Worm (Caenorhabditis elegans) whole organism, young adult: ENCODE measurements around the gene Y44A6D.7.

Source experiments
- B0336.3 ChIP-seq: fragments of 200-800 bp; sonication (Bioruptor generic); IDR thresholded peaks from 2 replicates; pipeline ENCODE4 v1.3.6; 2022; ENCODE audit warnings: missing genetic modification characterization, missing compliant biosample characterization
- C06A6.2 ChIP-seq: fragments of 200-800 bp; sonication (Bioruptor generic); conservative IDR thresholded peaks from 2 replicates; pipeline ENCODE4 v1.3.6; 2022; ENCODE audit warnings: missing genetic modification characterization, missing compliant biosample characterization
- F23B12.7 ChIP-seq: sonication (generic microtip); optimal IDR thresholded peaks from 2 replicates; lab custom pipeline; 2017; ENCODE audit warnings: missing genetic modification characterization, mild to moderate bottlenecking, missing compliant biosample characterization, antibody characterized with exemption, moderate library complexity; ENCODE audit not compliant: insufficient read depth
- F52B5.7 ChIP-seq: sonication (generic microtip); optimal IDR thresholded peaks from 2 replicates; lab custom pipeline; 2016; ENCODE audit warnings: mild to moderate bottlenecking, missing genetic modification characterization, missing compliant biosample characterization
- F57C9.4 ChIP-seq: sonication (generic microtip); optimal IDR thresholded peaks from 2 replicates; lab custom pipeline; 2017; ENCODE audit warnings: mild to moderate bottlenecking, missing genetic modification characterization, missing compliant biosample characterization
- K12H6.12 ChIP-seq: fragments of 200-800 bp; sonication (Bioruptor generic); optimal IDR thresholded peaks from 2 replicates; lab custom pipeline; 2018; ENCODE audit warnings: mild to moderate bottlenecking, missing genetic modification characterization, missing compliant biosample characterization
- T07F8.4 ChIP-seq: sonication (generic microtip); optimal IDR thresholded peaks from 2 replicates; lab custom pipeline; 2016; ENCODE audit warnings: mild to moderate bottlenecking, missing genetic modification characterization, moderate library complexity, missing compliant biosample characterization
- Y53G8AR.9 ChIP-seq: fragments of 200-800 bp; sonication (Bioruptor generic); conservative IDR thresholded peaks from 2 replicates; pipeline ENCODE4 v1.3.6; 2022; ENCODE audit warnings: missing genetic modification reagents, missing genetic modification characterization, missing compliant biosample characterization
- Y56A3A.18 ChIP-seq: fragments of 200-800 bp; sonication (Bioruptor generic); IDR thresholded peaks from 2 replicates; pipeline ENCODE4 v1.3.6; 2022; ENCODE audit warnings: missing genetic modification reagents, missing genetic modification characterization, missing compliant biosample characterization
- Y79H2A.3 ChIP-seq: fragments of 200-800 bp; sonication (Bioruptor generic); conservative IDR thresholded peaks from 2 replicates; pipeline ENCODE4 v1.3.6; 2022; ENCODE audit warnings: missing genetic modification reagents, missing genetic modification characterization, missing compliant biosample characterization
- aptf-2 ChIP-seq: fragments of 200-800 bp; sonication (Bioruptor generic); conservative IDR thresholded peaks from 2 replicates; pipeline ENCODE4 v1.3.6; 2022; ENCODE audit warnings: missing genetic modification reagents, missing genetic modification characterization, missing compliant biosample characterization
- bed-1 ChIP-seq: fragments of 200-800 bp; sonication (Bioruptor generic); IDR thresholded peaks from 2 replicates; pipeline ENCODE4 v1.3.6; 2022; ENCODE audit warnings: missing genetic modification reagents, missing genetic modification characterization, missing compliant biosample characterization
- cebp-1 ChIP-seq, 2 experiments: fragments of 200-800 bp in 1 of 2; sonication (Bioruptor generic) in 1 of 2; sonication (generic microtip) in 1 of 2; IDR thresholded peaks in 1 of 2; optimal IDR thresholded peaks in 1 of 2; 2 replicates each; pipeline versions ENCODE4 v1.3.6 to Lab custom; 2017 to 2022; ENCODE audit warnings: missing compliant biosample characterization in 2 of 2, missing genetic modification characterization in 2 of 2, mild to moderate bottlenecking in 1 of 2, missing genetic modification reagents in 1 of 2, moderate library complexity in 1 of 2
- ceh-27 ChIP-seq: fragments of 200-800 bp; sonication (Bioruptor generic); optimal IDR thresholded peaks from 2 replicates; lab custom pipeline; 2018; ENCODE audit warnings: mild to moderate bottlenecking, missing genetic modification characterization, moderate library complexity, missing compliant biosample characterization
- ceh-58 ChIP-seq: fragments of 200-800 bp; sonication (Bioruptor generic); IDR thresholded peaks from 2 replicates; pipeline ENCODE4 v1.3.6; 2022; ENCODE audit warnings: missing genetic modification characterization, missing compliant biosample characterization
- chd-7 ChIP-seq: sonication (generic microtip); optimal IDR thresholded peaks from 2 replicates; lab custom pipeline; 2016; ENCODE audit warnings: mild to moderate bottlenecking, missing genetic modification characterization, moderate library complexity, missing compliant biosample characterization
- egrh-3 ChIP-seq: fragments of 200-800 bp; sonication (Bioruptor generic); IDR thresholded peaks from 2 replicates; pipeline ENCODE4 v1.3.6; 2022; ENCODE audit warnings: missing genetic modification reagents, missing genetic modification characterization, missing compliant biosample characterization
- ekl-4 ChIP-seq: fragments of 200-800 bp; sonication (Bioruptor generic); IDR thresholded peaks from 2 replicates; pipeline ENCODE4 v1.3.6; 2022; ENCODE audit warnings: missing genetic modification reagents, missing genetic modification characterization, missing compliant biosample characterization
- ets-4 ChIP-seq: fragments of 200-800 bp; sonication (Bioruptor generic); optimal IDR thresholded peaks from 2 replicates; lab custom pipeline; 2018; ENCODE audit warnings: mild to moderate bottlenecking, missing genetic modification characterization, missing compliant biosample characterization
- gei-17 ChIP-seq: fragments of 200-800 bp; sonication (Bioruptor generic); optimal IDR thresholded peaks from 2 replicates; lab custom pipeline; 2018; ENCODE audit warnings: mild to moderate bottlenecking, missing genetic modification characterization, missing compliant biosample characterization
- hmg-1.2 ChIP-seq: fragments of 200-800 bp; sonication (Bioruptor generic); IDR thresholded peaks from 2 replicates; pipeline ENCODE4 v1.3.6; 2022; ENCODE audit warnings: missing genetic modification reagents, missing genetic modification characterization, missing compliant biosample characterization
- let-526 ChIP-seq: fragments of 200-800 bp; sonication (Bioruptor generic); IDR thresholded peaks from 2 replicates; pipeline ENCODE4 v1.3.6; 2022; ENCODE audit warnings: missing genetic modification reagents, missing genetic modification characterization, missing compliant biosample characterization
- lin-26 ChIP-seq: fragments of 200-800 bp; sonication (Bioruptor generic); IDR thresholded peaks from 2 replicates; pipeline ENCODE4 v1.3.6; 2022; ENCODE audit warnings: missing genetic modification reagents, missing genetic modification characterization, missing compliant biosample characterization
- madf-10 ChIP-seq: sonication (generic microtip); optimal IDR thresholded peaks from 2 replicates; lab custom pipeline; 2016; ENCODE audit warnings: mild to moderate bottlenecking, missing genetic modification characterization, missing compliant biosample characterization
- madf-8 ChIP-seq: fragments of 200-800 bp; sonication (Bioruptor generic); conservative IDR thresholded peaks from 2 replicates; pipeline ENCODE4 v1.3.6; 2022; ENCODE audit warnings: missing genetic modification reagents, missing genetic modification characterization, missing compliant biosample characterization
- nhr-179 ChIP-seq: sonication (generic microtip); optimal IDR thresholded peaks from 2 replicates; lab custom pipeline; 2016; ENCODE audit warnings: mild to moderate bottlenecking, missing genetic modification characterization, missing compliant biosample characterization
- nhr-80 ChIP-seq: sonication (generic microtip); optimal IDR thresholded peaks from 2 replicates; lab custom pipeline; 2016; ENCODE audit warnings: missing genetic modification characterization, missing compliant biosample characterization
- pbrm-1 ChIP-seq: fragments of 200-800 bp; sonication (Bioruptor generic); IDR thresholded peaks from 2 replicates; pipeline ENCODE4 v1.3.6; 2022; ENCODE audit warnings: missing genetic modification reagents, missing genetic modification characterization, missing compliant biosample characterization
- repo-1 ChIP-seq: sonication (generic microtip); optimal IDR thresholded peaks from 2 replicates; lab custom pipeline; 2017; ENCODE audit warnings: mild to moderate bottlenecking, missing genetic modification characterization, missing compliant biosample characterization
- snpc-1.1 ChIP-seq: sonication (generic microtip); optimal IDR thresholded peaks from 2 replicates; lab custom pipeline; 2017; ENCODE audit warnings: missing genetic modification characterization, mild to moderate bottlenecking, missing compliant biosample characterization, antibody characterized with exemption, moderate library complexity, missing genotype, missing genetic modification reagents; ENCODE audit not compliant: insufficient read depth
- snpc-1.3 ChIP-seq: sonication (generic microtip); optimal IDR thresholded peaks from 2 replicates; lab custom pipeline; 2017; ENCODE audit warnings: missing genetic modification characterization, mild to moderate bottlenecking, missing compliant biosample characterization, antibody characterized with exemption, moderate library complexity, missing genotype, missing genetic modification reagents; ENCODE audit not compliant: insufficient read depth
- snpc-4 ChIP-seq, 5 experiments: fragments of 150-350 bp in 1 of 5; sonication (generic microtip) in 4 of 5; optimal IDR thresholded peaks; 2 replicates each; lab custom pipeline; 2014 to 2018; ENCODE audit warnings: missing genetic modification characterization in 5 of 5, missing biosample characterization in 3 of 5, antibody characterized with exemption in 2 of 5, mild to moderate bottlenecking in 2 of 5, missing compliant biosample characterization in 2 of 5, missing genotype in 2 of 5, moderate library complexity in 2 of 5, missing genetic modification reagents in 1 of 5
- somi-1 ChIP-seq: fragments of 200-800 bp; sonication (Bioruptor generic); optimal IDR thresholded peaks from 2 replicates; lab custom pipeline; 2018; ENCODE audit warnings: mild to moderate bottlenecking, missing genetic modification characterization, missing compliant biosample characterization
- sptf-2 ChIP-seq: fragments of 200-800 bp; sonication (Bioruptor generic); optimal IDR thresholded peaks from 2 replicates; lab custom pipeline; 2018; ENCODE audit warnings: mild to moderate bottlenecking, missing genetic modification characterization, missing compliant biosample characterization
- unc-130 ChIP-seq: sonication (generic microtip); optimal IDR thresholded peaks from 2 replicates; lab custom pipeline; 2016; ENCODE audit warnings: missing genetic modification reagents, missing genetic modification characterization, missing compliant biosample characterization
- zfh-2 ChIP-seq: fragments of 200-800 bp; sonication (Bioruptor generic); conservative IDR thresholded peaks from 2 replicates; pipeline ENCODE4 v1.3.6; 2022; ENCODE audit warnings: missing genetic modification reagents, missing genetic modification characterization, missing compliant biosample characterization
- ztf-25 ChIP-seq: fragments of 200-800 bp; sonication (Bioruptor generic); IDR thresholded peaks from 2 replicates; pipeline ENCODE4 v1.3.6; 2022; ENCODE audit warnings: missing genetic modification reagents, missing genetic modification characterization, missing compliant biosample characterization
- ztf-3 ChIP-seq: fragments of 200-800 bp; sonication (Bioruptor generic); optimal IDR thresholded peaks from 2 replicates; lab custom pipeline; 2018; ENCODE audit warnings: mild to moderate bottlenecking, missing genetic modification characterization, missing compliant biosample characterization
- ztf-6 ChIP-seq: fragments of 200-800 bp; sonication (Bioruptor generic); IDR thresholded peaks from 2 replicates; pipeline ENCODE4 v1.3.6; 2022; ENCODE audit warnings: missing genetic modification reagents, missing genetic modification characterization, missing compliant biosample characterization

Y44A6D.7 gene

ce11 chrV:20782188-20782587 lies 32.3 kb upstream of the Y44A6D.7 start (continued):
- TF ChIP-seq madf-8 (no peak), bed-1 (no peak), gei-17 (no peak), unc-130 (GFP tag; lab: Kevin White, UChicago) (no peak), somi-1 (GFP tag; lab: Kevin White, UChicago) (peak; percentile 5), snpc-1.3 (tag; lab: Kevin White, UChicago) (no peak), F23B12.7 (tag; lab: Kevin White, UChicago) (no peak), ztf-3 (GFP tag; lab: Kevin White, UChicago) (no peak), nhr-80 (tag; lab: Kevin White, UChicago) (no peak), snpc-4 (GFP tag; optimal IDR thresholded peaks at IDR 0.05; lab: Kevin White, UChicago) (no peak), snpc-4 (tag; optimal IDR thresholded peaks at IDR 0.05; lab: Kevin White, UChicago) (no peak), ceh-27 (peak; percentile 11), T07F8.4 (tag; lab: Kevin White, UChicago) (no peak), F57C9.4 (tag; lab: Kevin White, UChicago) (no peak), Y79H2A.3 (GFP tag; lab: Robert Waterston, UW) (no peak), madf-10 (tag; lab: Kevin White, UChicago) (peak; percentile 96), lin-26 (GFP tag; lab: Robert Waterston, UW) (no peak), ztf-6 (GFP tag; lab: Robert Waterston, UW) (no peak), aptf-2 (GFP tag; lab: Robert Waterston, UW) (no peak), nhr-179 (tag; lab: Kevin White, UChicago) (no peak), chd-7 (no peak), K12H6.12 (tag; lab: Kevin White, UChicago) (no peak), Y53G8AR.9 (GFP tag; lab: Robert Waterston, UW) (no peak), pbrm-1 (GFP tag; lab: Robert Waterston, UW) (no peak)

DNA sequence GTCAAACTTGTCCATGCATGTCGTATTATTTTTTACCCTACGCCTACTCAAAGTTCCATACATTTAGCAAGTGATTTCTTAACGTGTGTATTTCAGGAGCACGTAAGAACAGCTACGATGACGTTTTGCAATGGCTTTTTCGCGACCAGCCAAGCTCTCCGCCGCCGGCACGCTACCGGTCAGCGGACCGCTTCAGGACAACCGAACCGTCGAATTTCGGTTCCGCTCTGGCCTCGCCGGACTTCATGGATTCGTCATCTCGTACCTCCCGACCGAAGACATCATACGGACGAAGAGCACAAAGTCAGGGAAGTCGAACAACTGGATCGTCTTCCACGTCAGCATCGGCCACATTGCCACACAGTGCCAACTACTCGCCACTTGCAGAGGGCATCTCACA lies 30.9 kb upstream of the Y44A6D.7 start:
- no peak for TF ChIP-seq sptf-2 (GFP tag; lab: Kevin White, UChicago)
- TF ChIP-seq F52B5.7 (tag; lab: Kevin White, UChicago) = peak; percentile 51
- no peak for TF ChIP-seq C06A6.2 (GFP tag; lab: Robert Waterston, UW)
- TF ChIP-seq cebp-1 (GFP tag; IDR thresholded peaks at IDR 0.05; lab: Robert Waterston, UW) = no peak
- TF ChIP-seq cebp-1 (tag; optimal IDR thresholded peaks at IDR 0.05; lab: Kevin White, UChicago) = peak; percentile 26
- peak; percentile 19; the same call in 1 of the 2 replicates for TF ChIP-seq B0336.3 (GFP tag; lab: Robert Waterston, UW)
- TF ChIP-seq repo-1 = peak; percentile 36
- no peak for TF ChIP-seq snpc-1.1
- TF ChIP-seq zfh-2 = peak; percentile 74
- TF ChIP-seq egrh-3 (GFP tag; lab: Robert Waterston, UW) = peak; percentile 50; the same call in 1 of the 2 replicates
- TF ChIP-seq ceh-58 (GFP tag; lab: Robert Waterston, UW) = 0 out of 2 replicates have a peak, but pooled peaks have one; percentile 27
- TF ChIP-seq Y56A3A.18 (GFP tag; lab: Robert Waterston, UW) = 0 out of 2 replicates have a peak, but pooled peaks have one; percentile 27
- TF ChIP-seq ztf-25 = peak; percentile 26; the same call in 1 of the 2 replicates
- TF ChIP-seq snpc-4 (GFP tag; optimal IDR thresholded peaks at IDR 0.05; lab: Kevin White, UChicago) = no peak
- TF ChIP-seq snpc-4 (tag; optimal IDR thresholded peaks at IDR 0.05; lab: Kevin White, UChicago) = no peak
- 0 out of 2 replicates have a peak, but pooled peaks have one; percentile 13 for TF ChIP-seq hmg-1.2 (GFP tag; lab: Robert Waterston, UW)
- TF ChIP-seq ekl-4 (GFP tag; lab: Robert Waterston, UW) = no peak
- no peak for TF ChIP-seq ets-4 (GFP tag; lab: Kevin White, UChicago)
- no peak for TF ChIP-seq chd-7
- no peak for TF ChIP-seq let-526 (GFP tag; lab: Robert Waterston, UW)
